Worm (Caenorhabditis elegans) whole organism, L4 larva: ENCODE data around the gene F59A6.3.

ENCODE experiments used
- F44E2.7 ChIP-seq: fragments of 200-800 bp; sonication (Bioruptor generic); IDR thresholded peaks from 2 replicates; pipeline ENCODE4 v2.1.2; 2022; ENCODE audit warnings: missing genetic modification characterization, missing compliant biosample characterization
- F49E8.2 ChIP-seq: sonication (generic microtip); optimal IDR thresholded peaks from 2 replicates; lab custom pipeline; 2016; ENCODE audit warnings: missing compliant biosample characterization, mild to moderate bottlenecking, missing genetic modification characterization, borderline replicate concordance
- R02D3.7 ChIP-seq: fragments of 150-350 bp; sonication (generic microtip); optimal IDR thresholded peaks from 3 replicates; lab custom pipeline; 2014; ENCODE audit warnings: missing biosample characterization, missing genetic modification characterization
- Y105C5A.15 ChIP-seq: fragments of 200-800 bp; sonication (Bioruptor generic); IDR thresholded peaks from 2 replicates; pipeline ENCODE4 v1.3.6; 2022; ENCODE audit warnings: missing genetic modification characterization, missing compliant biosample characterization
- Y48G9A.11 ChIP-seq: fragments of 200-800 bp; sonication (Bioruptor generic); IDR thresholded peaks from 2 replicates; pipeline ENCODE4 v1.3.6; 2022; ENCODE audit warnings: missing genetic modification reagents, missing genetic modification characterization, missing compliant biosample characterization
- ZK337.2 ChIP-seq: fragments of 200-800 bp; sonication (Bioruptor generic); IDR thresholded peaks from 2 replicates; pipeline ENCODE4 v1.3.6; 2022; ENCODE audit warnings: missing genetic modification reagents, missing genetic modification characterization, missing compliant biosample characterization
- aha-1 ChIP-seq: fragments of 150-350 bp; peaks from one replicate; lab custom pipeline; 2014; ENCODE audit warnings: missing biosample characterization, missing genetic modification characterization
- attf-4 ChIP-seq: sonication (generic microtip); optimal IDR thresholded peaks from 3 replicates; lab custom pipeline; 2017; ENCODE audit warnings: missing biosample characterization, missing genetic modification characterization
- ceh-20 ChIP-seq: fragments of 200-800 bp; sonication (Bioruptor generic); IDR thresholded peaks from 2 replicates; pipeline ENCODE4 v1.3.6; 2022; ENCODE audit warnings: missing genetic modification reagents, missing genetic modification characterization, missing compliant biosample characterization
- ceh-44 ChIP-seq: fragments of 200-800 bp; sonication (Bioruptor generic); IDR thresholded peaks from 2 replicates; pipeline ENCODE4 v1.3.6; 2022; ENCODE audit warnings: missing genetic modification reagents, missing genetic modification characterization, missing compliant biosample characterization
- ces-1 ChIP-seq: fragments of 150-350 bp; sonication (generic microtip); optimal IDR thresholded peaks from 4 replicates; lab custom pipeline; 2014; ENCODE audit warnings: missing biosample characterization, missing genetic modification reagents, missing genetic modification characterization
- cey-2 ChIP-seq: sonication (generic microtip); optimal IDR thresholded peaks from 3 replicates; lab custom pipeline; 2017; ENCODE audit warnings: missing genetic modification characterization, mild to moderate bottlenecking, missing compliant biosample characterization, antibody characterized with exemption, borderline replicate concordance; ENCODE audit not compliant: insufficient read depth
- ctbp-1 ChIP-seq: fragments of 200-800 bp; sonication (Bioruptor generic); IDR thresholded peaks from 2 replicates; pipeline ENCODE4 v1.3.6; 2022; ENCODE audit warnings: missing genetic modification reagents, missing genetic modification characterization, missing compliant biosample characterization
- dmd-9 ChIP-seq: fragments of 200-800 bp; sonication (Bioruptor generic); IDR thresholded peaks from 2 replicates; pipeline ENCODE4 v1.3.6; 2022; ENCODE audit warnings: missing genetic modification reagents, missing genetic modification characterization, missing compliant biosample characterization
- dpl-1 ChIP-seq: fragments of 150-350 bp; optimal IDR thresholded peaks from 2 replicates; lab custom pipeline; 2014; ENCODE audit warnings: missing biosample characterization, missing genetic modification reagents, missing genetic modification characterization
- duxl-1 ChIP-seq: sonication (generic microtip); optimal IDR thresholded peaks from 2 replicates; lab custom pipeline; 2016; ENCODE audit warnings: mild to moderate bottlenecking, missing genetic modification characterization, moderate library complexity, missing compliant biosample characterization; ENCODE audit not compliant: poor library complexity
- fos-1 ChIP-seq: fragments of 150-350 bp; optimal IDR thresholded peaks from 2 replicates; lab custom pipeline; 2014; ENCODE audit warnings: missing biosample characterization, missing genetic modification characterization
- hlh-11 ChIP-seq: fragments of 200-800 bp; sonication (Bioruptor generic); optimal IDR thresholded peaks from 2 replicates; lab custom pipeline; 2018; ENCODE audit warnings: mild to moderate bottlenecking, missing genetic modification characterization, missing compliant biosample characterization
- hmg-1.1 ChIP-seq: fragments of 200-800 bp; sonication (Bioruptor generic); IDR thresholded peaks from 2 replicates; pipeline ENCODE4 v1.3.6; 2022; ENCODE audit warnings: missing genetic modification reagents, missing genetic modification characterization, missing compliant biosample characterization
- lim-7 ChIP-seq: fragments of 200-800 bp; sonication (Bioruptor generic); IDR thresholded peaks from 2 replicates; pipeline ENCODE4 v1.3.6; 2022; ENCODE audit warnings: missing genetic modification characterization, missing compliant biosample characterization
- lin-1 ChIP-seq: fragments of 200-800 bp; sonication (Bioruptor generic); IDR thresholded peaks from 2 replicates; pipeline ENCODE4 v1.3.6; 2022; ENCODE audit warnings: missing genetic modification reagents, missing genetic modification characterization, missing compliant biosample characterization
- lin-39 ChIP-seq: fragments of 150-350 bp; optimal IDR thresholded peaks from 2 replicates; lab custom pipeline; 2014; ENCODE audit warnings: missing biosample characterization, missing genetic modification reagents, missing genetic modification characterization
- lsy-2 ChIP-seq, 2 experiments: fragments of 150-350 bp in 1 of 2; sonication (generic microtip) in 1 of 2; optimal IDR thresholded peaks; 2 replicates each; lab custom pipeline; 2014 to 2017; ENCODE audit warnings: missing biosample characterization in 2 of 2, missing genetic modification characterization in 2 of 2
- mep-1 ChIP-seq: fragments of 150-350 bp; sonication (generic microtip); optimal IDR thresholded peaks from 3 replicates; lab custom pipeline; 2014; ENCODE audit warnings: missing biosample characterization, missing genetic modification characterization
- mxl-2 ChIP-seq: fragments of 200-800 bp; sonication (Bioruptor generic); conservative IDR thresholded peaks from 2 replicates; pipeline ENCODE4 v1.3.6; 2022; ENCODE audit warnings: missing genetic modification reagents, missing genetic modification characterization, missing compliant biosample characterization
- nhr-102 ChIP-seq: sonication (generic microtip); optimal IDR thresholded peaks from 2 replicates; lab custom pipeline; 2016; ENCODE audit warnings: mild to moderate bottlenecking, missing genetic modification characterization, moderate library complexity, missing compliant biosample characterization
- nhr-28 ChIP-seq: fragments of 150-350 bp; optimal IDR thresholded peaks from 2 replicates; lab custom pipeline; 2014; ENCODE audit warnings: missing biosample characterization, missing genetic modification characterization
- nhr-6 ChIP-seq: fragments of 150-350 bp; optimal IDR thresholded peaks from 2 replicates; lab custom pipeline; 2014; ENCODE audit warnings: missing biosample characterization, missing genetic modification characterization
- nhr-77 ChIP-seq: fragments of 150-350 bp; optimal IDR thresholded peaks from 2 replicates; lab custom pipeline; 2014; ENCODE audit warnings: missing biosample characterization, missing genetic modification characterization
- saeg-2 ChIP-seq: fragments of 200-800 bp; sonication (Bioruptor generic); IDR thresholded peaks from 2 replicates; pipeline ENCODE4 v1.3.6; 2022; ENCODE audit warnings: missing genetic modification reagents, missing genetic modification characterization, missing compliant biosample characterization
- set-16 ChIP-seq: fragments of 200-800 bp; sonication (Bioruptor generic); IDR thresholded peaks from 2 replicates; pipeline ENCODE4 v1.3.6; 2022; ENCODE audit warnings: missing genetic modification reagents, missing genetic modification characterization, missing compliant biosample characterization
- snpc-4 ChIP-seq: fragments of 150-350 bp; optimal IDR thresholded peaks from 2 replicates; lab custom pipeline; 2014; ENCODE audit warnings: missing biosample characterization, missing genetic modification characterization
- spr-1 ChIP-seq: sonication (generic microtip); optimal IDR thresholded peaks from 2 replicates; lab custom pipeline; 2016; ENCODE audit warnings: mild to moderate bottlenecking, missing genetic modification characterization, missing compliant biosample characterization
- tra-1 ChIP-seq: fragments of 200-800 bp; sonication (Bioruptor generic); IDR thresholded peaks from 2 replicates; pipeline ENCODE4 v1.3.6; 2022; ENCODE audit warnings: missing genetic modification reagents, missing genetic modification characterization, missing compliant biosample characterization
- zfp-2 ChIP-seq: sonication (generic microtip); optimal IDR thresholded peaks from 2 replicates; lab custom pipeline; 2016; ENCODE audit warnings: mild to moderate bottlenecking, missing genetic modification characterization, missing compliant biosample characterization
- zip-11 ChIP-seq: fragments of 200-800 bp; sonication (Bioruptor generic); IDR thresholded peaks from 2 replicates; pipeline ENCODE4 v1.3.6; 2022; ENCODE audit warnings: missing genetic modification characterization, missing compliant biosample characterization
- zip-2 ChIP-seq: fragments of 150-350 bp; optimal IDR thresholded peaks from 2 replicates; lab custom pipeline; 2014; ENCODE audit warnings: missing biosample characterization, missing genetic modification characterization
- ztf-11 ChIP-seq: fragments of 150-350 bp; optimal IDR thresholded peaks from 2 replicates; lab custom pipeline; 2014; ENCODE audit warnings: missing biosample characterization, missing genetic modification characterization
- ztf-7 ChIP-seq: fragments of 150-350 bp; optimal IDR thresholded peaks from 2 replicates; lab custom pipeline; 2014; ENCODE audit warnings: missing biosample characterization, missing genetic modification characterization

F59A6.3 gene

DNA sequence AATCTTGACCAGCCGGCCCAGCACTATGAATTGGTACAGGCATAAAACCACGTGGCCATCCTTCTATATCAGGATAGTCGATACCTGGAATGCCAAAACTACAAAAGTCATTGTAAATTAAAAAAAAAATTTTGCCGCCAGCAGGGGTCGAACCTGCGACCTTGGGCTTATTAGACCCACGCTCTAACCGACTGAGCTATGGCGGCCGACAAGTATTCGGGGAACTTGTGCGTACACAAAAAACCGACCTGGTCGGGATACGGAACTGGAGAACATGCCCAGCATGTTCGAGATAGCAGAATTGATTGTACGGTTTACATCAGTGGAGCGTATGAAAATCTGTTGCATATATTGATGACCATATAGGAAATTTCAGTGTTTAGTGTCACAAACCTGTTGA is 49.2 kb downstream of the F59A6.3 start (continued):
- TF ChIP-seq hlh-11 (tag; lab: Kevin White, UChicago) = peak; percentile 75
- peak; percentile 38 for TF ChIP-seq nhr-28 (tag; lab: Kevin White, UChicago)
- TF ChIP-seq tra-1 = 0 out of 2 replicates have a peak, but pooled peaks have one; percentile 35
- TF ChIP-seq F49E8.2 (tag; lab: Kevin White, UChicago) = peak; percentile 64
- no peak for TF ChIP-seq fos-1 (tag; lab: Kevin White, UChicago)
- peak; percentile 54; the same call in 1 of the 2 replicates for TF ChIP-seq ceh-44
- TF ChIP-seq ceh-20 (GFP tag; lab: Robert Waterston, UW) = 0 out of 2 replicates have a peak, but pooled peaks have one; percentile 45
- TF ChIP-seq ztf-11 = no peak
- no peak for TF ChIP-seq attf-4 (tag; lab: Kevin White, UChicago)
- TF ChIP-seq set-16 (GFP tag; lab: Robert Waterston, UW) = peak; percentile 20; the same call in 1 of the 2 replicates
- TF ChIP-seq Y105C5A.15 = peak; percentile 86; the same call in 1 of the 2 replicates
- 0 out of 2 replicates have a peak, but pooled peaks have one; percentile 66 for TF ChIP-seq saeg-2 (GFP tag; lab: Robert Waterston, UW)
- TF ChIP-seq snpc-4 (tag; lab: Kevin White, UChicago) = peak; percentile 93
- peak; percentile 56; the same call in 1 of the 2 replicates for TF ChIP-seq lin-1 (GFP tag; lab: Robert Waterston, UW)
- TF ChIP-seq lsy-2 (tag; optimal IDR thresholded peaks at IDR 0.05; lab: Kevin White, UChicago) = peak; percentile 15 to 84
- TF ChIP-seq zip-11 (GFP tag; lab: Robert Waterston, UW) = 0 out of 2 replicates have a peak, but pooled peaks have one; percentile 21
- TF ChIP-seq spr-1 (tag; lab: Kevin White, UChicago) = peak; percentile 50
- TF ChIP-seq ctbp-1 (GFP tag; lab: Robert Waterston, UW) = peak; percentile 39; the same call in 1 of the 2 replicates
- TF ChIP-seq Y48G9A.11 (GFP tag; lab: Robert Waterston, UW) = peak; percentile 63
- peak; percentile 83 for TF ChIP-seq dmd-9
- TF ChIP-seq dpl-1 = peak; percentile 54
- TF ChIP-seq lin-39 (tag; lab: Kevin White, UChicago) = no peak
- TF ChIP-seq nhr-102 (tag; lab: Kevin White, UChicago) = peak; percentile 60
- no peak for TF ChIP-seq F44E2.7 (GFP tag; lab: Robert Waterston, UW)

DNA sequence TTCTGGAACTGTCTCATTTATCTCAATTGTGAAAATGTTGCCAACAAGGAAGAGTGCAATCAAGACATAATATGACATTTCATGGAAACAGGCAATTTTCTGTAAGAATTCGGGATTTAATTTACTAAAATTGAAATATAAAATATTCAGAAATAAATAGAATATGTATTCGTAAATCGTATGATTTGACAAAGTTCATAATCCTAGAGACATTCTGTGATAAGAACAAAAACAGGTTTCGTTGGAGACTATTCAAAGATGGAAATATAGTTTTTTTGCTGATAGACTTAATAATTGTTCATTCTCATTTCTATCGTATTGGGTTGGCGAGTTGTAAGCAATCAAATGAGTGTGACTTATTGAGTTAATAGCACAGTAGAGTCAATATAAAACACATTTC is 49.9 kb downstream of the F59A6.3 start, which contains the start of gene C27A2.12:
C27A2.12 (minus strand) TSS at position 101 of the 400 bp plus-strand sequence.
- TF ChIP-seq nhr-6 = no peak
- TF ChIP-seq mep-1 = no peak
- TF ChIP-seq lim-7 (GFP tag; lab: Robert Waterston, UW) = no peak
- TF ChIP-seq attf-4 (tag; lab: Kevin White, UChicago) = no peak
- no peak for TF ChIP-seq ces-1
- no peak for TF ChIP-seq zfp-2 (tag; lab: Kevin White, UChicago)
- TF ChIP-seq duxl-1 = no peak

ce11 chrII:5060719-5061118 is 52.6 kb downstream of the F59A6.3 start, which contains the start of gene pho-12:
pho-12 (minus strand) TSS chrII:5060819.
- no peak for TF ChIP-seq ZK337.2
- TF ChIP-seq zip-2 (tag; lab: Kevin White, UChicago) = no peak
- no peak for TF ChIP-seq nhr-77 (tag; lab: Kevin White, UChicago)
- no peak for TF ChIP-seq R02D3.7
- TF ChIP-seq cey-2 (tag; lab: Kevin White, UChicago) = no peak
- TF ChIP-seq hmg-1.1 (GFP tag; lab: Robert Waterston, UW) = no peak
- no peak for TF ChIP-seq mxl-2
- TF ChIP-seq ztf-7 (tag; lab: Kevin White, UChicago) = no peak
- no peak for TF ChIP-seq aha-1 (tag; lab: Kevin White, UChicago)
- TF ChIP-seq, all 104 proteins: peak for 0
